Worm (Caenorhabditis elegans): Measurements from ENCODE around the gene ugt-2.

Gene ugt-2

ce11 chrV:10398431-10398830, at the start of gene ugt-2:
TSS of gene ugt-2 (plus strand) at chrV:10398801.
- TF ChIP-seq fos-1 (tag; optimal IDR thresholded peaks at IDR 0.05) (no peak), mml-1 (tag; optimal IDR thresholded peaks at IDR 0.05) (no peak), elt-2 (tag; optimal IDR thresholded peaks at IDR 0.05) (peak; percentile 62), pqm-1 (tag; optimal IDR thresholded peaks at IDR 0.05) (peak; percentile 60), nhr-25 (tag; optimal IDR thresholded peaks at IDR 0.05) (no peak), nhr-23 (tag; optimal IDR thresholded peaks at IDR 0.05) (no peak), pha-4 (tag; optimal IDR thresholded peaks at IDR 0.05) (peak; percentile 9), snpc-4 (tag; optimal IDR thresholded peaks at IDR 0.05) (no peak)

- TF ChIP-seq nhr-25 (tag; optimal IDR thresholded peaks at IDR 0.05), result no peak
- no peak for TF ChIP-seq ceh-82 (tag; optimal IDR thresholded peaks at IDR 0.05)
- TF ChIP-seq egl-27 (tag; optimal IDR thresholded peaks at IDR 0.05), result no peak
- no peak for TF ChIP-seq unc-39 (tag; optimal IDR thresholded peaks at IDR 0.05)
- TF ChIP-seq elt-3 (tag; optimal IDR thresholded peaks at IDR 0.05), result no peak
Observed at ce11 chrV:10350054-10350453, 48.5 kb upstream of the ugt-2 start, which contains the start of gene K07C5.9. TSS of gene K07C5.9 (minus strand) at chrV:10350154.

- TF ChIP-seq fkh-2 (tag; optimal IDR thresholded peaks at IDR 0.05) (no peak), ceh-16 (tag; optimal IDR thresholded peaks at IDR 0.05) (no peak), pqm-1 (tag; optimal IDR thresholded peaks at IDR 0.05) (peak; percentile 34), egl-27 (tag; optimal IDR thresholded peaks at IDR 0.05) (no peak), skn-1 (tag; optimal IDR thresholded peaks at IDR 0.05) (peak; percentile 14), ceh-82 (tag; optimal IDR thresholded peaks at IDR 0.05) (no peak), jun-1 (tag; optimal IDR thresholded peaks at IDR 0.05) (peak; percentile 16), nhr-25 (tag; optimal IDR thresholded peaks at IDR 0.05) (peak; percentile 70), zag-1 (tag; optimal IDR thresholded peaks at IDR 0.05) (no peak), nhr-23 (tag; optimal IDR thresholded peaks at IDR 0.05) (peak; percentile 93), nhr-237 (tag; optimal IDR thresholded peaks at IDR 0.05) (no peak), nhr-43 (tag; optimal IDR thresholded peaks at IDR 0.05; ENCODE audit: poor library complexity, severe bottlenecking) (peak; percentile 77), fos-1 (tag; optimal IDR thresholded peaks at IDR 0.05) (no peak), elt-1 (tag; optimal IDR thresholded peaks at IDR 0.05) (no peak), mml-1 (tag; optimal IDR thresholded peaks at IDR 0.05) (no peak), sea-2 (GFP tag; optimal IDR thresholded peaks at IDR 0.05) (no peak), unc-39 (tag; optimal IDR thresholded peaks at IDR 0.05) (no peak), ama-1 (optimal IDR thresholded peaks at IDR 0.05) (peak; percentile 37), lsy-12 (tag; optimal IDR thresholded peaks at IDR 0.05) (peak; percentile 66), egl-5 (tag; optimal IDR thresholded peaks at IDR 0.05) (peak; percentile 81), nhr-11 (tag; optimal IDR thresholded peaks at IDR 0.05) (no peak), elt-2 (tag; optimal IDR thresholded peaks at IDR 0.05) (peak; percentile 58), ceh-28 (tag; optimal IDR thresholded peaks at IDR 0.05) (peak; percentile 61), pha-4 (tag; optimal IDR thresholded peaks at IDR 0.05) (peak; percentile 93), unc-62 (GFP tag; optimal IDR thresholded peaks at IDR 0.05) (no peak), nhr-12 (tag; optimal IDR thresholded peaks at IDR 0.05) (no peak), R02D3.7 (tag; optimal IDR thresholded peaks at IDR 0.05) (peak; percentile 4), nhr-76 (tag; optimal IDR thresholded peaks at IDR 0.05) (no peak), ztf-4 (tag; optimal IDR thresholded peaks at IDR 0.05) (peak; percentile 5), nhr-77 (tag; optimal IDR thresholded peaks at IDR 0.05) (no peak), nhr-28 (tag; optimal IDR thresholded peaks at IDR 0.05) (no peak), elt-3 (tag; optimal IDR thresholded peaks at IDR 0.05) (no peak), nfya-1 (tag; optimal IDR thresholded peaks at IDR 0.05; ENCODE audit: insufficient read depth) (peak; percentile 90), hmg-11 (tag; optimal IDR thresholded peaks at IDR 0.05) (peak; percentile 80), daf-12 (tag; optimal IDR thresholded peaks at IDR 0.05) (no peak), nhr-67 (tag; optimal IDR thresholded peaks at IDR 0.05) (no peak), aly-2 (tag; optimal IDR thresholded peaks at IDR 0.05) (no peak), snpc-4 (tag; optimal IDR thresholded peaks at IDR 0.05) (peak; percentile 80), lin-39 (tag; optimal IDR thresholded peaks at IDR 0.05) (peak; percentile 86), ztf-11 (tag; optimal IDR thresholded peaks at IDR 0.05) (no peak), mdl-1 (tag; optimal IDR thresholded peaks at IDR 0.05) (no peak), lin-15B (tag; optimal IDR thresholded peaks at IDR 0.05) (peak; percentile 93), tbx-2 (tag; optimal IDR thresholded peaks at IDR 0.05) (no peak), ZK546.5 (tag; optimal IDR thresholded peaks at IDR 0.05) (no peak), ceh-9 (tag; optimal IDR thresholded peaks at IDR 0.05) (no peak), fkh-10 (GFP tag; optimal IDR thresholded peaks at IDR 0.05) (peak; percentile 43), eor-1 (tag; optimal IDR thresholded peaks at IDR 0.05) (no peak)
Observed at ce11 chrV:10352928-10353427, 45.6 kb upstream of the ugt-2 start, which contains the start of gene nol-56. TSS of gene nol-56 (minus strand) at chrV:10352978.
